Fruit fly (Drosophila melanogaster): ENCODE data around the gene Cpr35B.

- TF ChIP-seq psq (optimal IDR thresholded peaks at IDR 0.05) (no peak), ttk (optimal IDR thresholded peaks at IDR 0.05) (no peak), h (optimal IDR thresholded peaks at IDR 0.05) (no peak), Sin3A (optimal IDR thresholded peaks at IDR 0.05) (no peak), Myc (optimal IDR thresholded peaks at IDR 0.05) (no peak)
Measured at dm6 chr2L:14376484-14377254, 48.3 kb downstream of the Cpr35B start.
